Fruit fly (Drosophila melanogaster): ENCODE measurements around the gene CG46339.

- TF ChIP-seq CG5204 (GFP tag; optimal IDR thresholded peaks at IDR 0.05) (no peak), ovo (GFP tag; optimal IDR thresholded peaks at IDR 0.05) (no peak), kay (GFP tag; ENCODE audit: borderline replicate concordance) (no peak), bab1 (GFP tag; optimal IDR thresholded peaks at IDR 0.05) (no peak), Crg-1 (GFP tag; optimal IDR thresholded peaks at IDR 0.05) (no peak), Clk (GFP tag; optimal IDR thresholded peaks at IDR 0.05) (no peak)
Measured at dm6 chr3R:26984437-26984836, 68.9 kb downstream of the CG46339 start.
